Worm (Caenorhabditis elegans) whole organism, young adult: ENCODE results near the gene fem-3.
A peak's percentile ranks its signal among the peaks of the same experiment; 100 is the strongest.

ENCODE experiments used
- B0019.2 ChIP-seq: fragments of 200-800 bp; sonication (Bioruptor generic); conservative IDR thresholded peaks from 2 replicates; pipeline ENCODE4 v1.3.6; 2022; ENCODE audit warnings: missing genetic modification reagents, missing genetic modification characterization, missing compliant biosample characterization
- B0035.1 ChIP-seq: sonication (generic microtip); optimal IDR thresholded peaks from 2 replicates; lab custom pipeline; 2016; ENCODE audit warnings: missing genetic modification characterization, mild to moderate bottlenecking, missing compliant biosample characterization, missing genotype, missing genetic modification reagents
- C06A6.2 ChIP-seq: fragments of 200-800 bp; sonication (Bioruptor generic); conservative IDR thresholded peaks from 2 replicates; pipeline ENCODE4 v1.3.6; 2022; ENCODE audit warnings: missing genetic modification characterization, missing compliant biosample characterization
- D2030.7 ChIP-seq: fragments of 200-800 bp; sonication (Bioruptor generic); IDR thresholded peaks from 2 replicates; pipeline ENCODE4 v1.3.6; 2022; ENCODE audit warnings: missing genetic modification reagents, missing genetic modification characterization, missing compliant biosample characterization
- F52B5.7 ChIP-seq: sonication (generic microtip); optimal IDR thresholded peaks from 2 replicates; lab custom pipeline; 2016; ENCODE audit warnings: mild to moderate bottlenecking, missing genetic modification characterization, missing compliant biosample characterization
- T07F8.4 ChIP-seq: sonication (generic microtip); optimal IDR thresholded peaks from 2 replicates; lab custom pipeline; 2016; ENCODE audit warnings: mild to moderate bottlenecking, missing genetic modification characterization, moderate library complexity, missing compliant biosample characterization
- Y53F4B.3 ChIP-seq: fragments of 200-800 bp; sonication (Bioruptor generic); IDR thresholded peaks from 2 replicates; pipeline ENCODE4 v1.3.6; 2022; ENCODE audit warnings: missing genetic modification reagents, missing genetic modification characterization, missing compliant biosample characterization
- ZK185.1 ChIP-seq: sonication (generic microtip); optimal IDR thresholded peaks from 2 replicates; lab custom pipeline; 2016; ENCODE audit warnings: mild to moderate bottlenecking, missing genetic modification characterization, missing compliant biosample characterization; ENCODE audit not compliant: poor library complexity, severe bottlenecking
- akir-1 ChIP-seq: fragments of 200-800 bp; sonication (Bioruptor generic); optimal IDR thresholded peaks from 2 replicates; lab custom pipeline; 2018; ENCODE audit warnings: mild to moderate bottlenecking, missing genetic modification characterization, moderate library complexity, missing compliant biosample characterization
- aptf-2 ChIP-seq: fragments of 200-800 bp; sonication (Bioruptor generic); conservative IDR thresholded peaks from 2 replicates; pipeline ENCODE4 v1.3.6; 2022; ENCODE audit warnings: missing genetic modification reagents, missing genetic modification characterization, missing compliant biosample characterization
- attf-5 ChIP-seq: fragments of 200-800 bp; sonication (Bioruptor generic); optimal IDR thresholded peaks from 2 replicates; lab custom pipeline; 2018; ENCODE audit warnings: mild to moderate bottlenecking, missing genetic modification characterization, missing compliant biosample characterization
- attf-6 ChIP-seq: fragments of 200-800 bp; sonication (Bioruptor generic); IDR thresholded peaks from 2 replicates; pipeline ENCODE4 v1.3.6; 2022; ENCODE audit warnings: missing genetic modification reagents, missing genetic modification characterization, missing compliant biosample characterization
- ccch-3 ChIP-seq: fragments of 200-800 bp; sonication (Bioruptor generic); optimal IDR thresholded peaks from 2 replicates; lab custom pipeline; 2018; ENCODE audit warnings: mild to moderate bottlenecking, missing genetic modification characterization, missing compliant biosample characterization
- ceh-27 ChIP-seq: fragments of 200-800 bp; sonication (Bioruptor generic); optimal IDR thresholded peaks from 2 replicates; lab custom pipeline; 2018; ENCODE audit warnings: mild to moderate bottlenecking, missing genetic modification characterization, moderate library complexity, missing compliant biosample characterization
- ceh-58 ChIP-seq: fragments of 200-800 bp; sonication (Bioruptor generic); IDR thresholded peaks from 2 replicates; pipeline ENCODE4 v1.3.6; 2022; ENCODE audit warnings: missing genetic modification characterization, missing compliant biosample characterization
- ceh-91 ChIP-seq: fragments of 200-800 bp; sonication (Bioruptor generic); IDR thresholded peaks from 2 replicates; pipeline ENCODE4 v1.3.6; 2022; ENCODE audit warnings: missing genetic modification reagents, missing genetic modification characterization, missing compliant biosample characterization
- chd-7 ChIP-seq: sonication (generic microtip); optimal IDR thresholded peaks from 2 replicates; lab custom pipeline; 2016; ENCODE audit warnings: mild to moderate bottlenecking, missing genetic modification characterization, moderate library complexity, missing compliant biosample characterization
- dox-1 ChIP-seq: fragments of 200-800 bp; sonication (Bioruptor generic); IDR thresholded peaks from 2 replicates; pipeline ENCODE4 v1.3.6; 2022; ENCODE audit warnings: missing genetic modification reagents, missing genetic modification characterization, missing compliant biosample characterization
- dpff-1 ChIP-seq: sonication (generic microtip); optimal IDR thresholded peaks from 2 replicates; lab custom pipeline; 2017; ENCODE audit warnings: mild to moderate bottlenecking, missing genetic modification characterization, missing compliant biosample characterization
- hmg-1.2 ChIP-seq: fragments of 200-800 bp; sonication (Bioruptor generic); IDR thresholded peaks from 2 replicates; pipeline ENCODE4 v1.3.6; 2022; ENCODE audit warnings: missing genetic modification reagents, missing genetic modification characterization, missing compliant biosample characterization
- let-607 ChIP-seq, 2 experiments: fragments of 200-800 bp in 1 of 2; sonication (Bioruptor generic) in 1 of 2; sonication (generic microtip) in 1 of 2; optimal IDR thresholded peaks; 2 replicates each; lab custom pipeline; 2016 to 2018; ENCODE audit warnings: mild to moderate bottlenecking in 2 of 2, missing compliant biosample characterization in 2 of 2, missing genetic modification characterization in 2 of 2, moderate library complexity in 2 of 2, missing genotype in 1 of 2
- lir-1 ChIP-seq: fragments of 200-800 bp; sonication (Bioruptor generic); conservative IDR thresholded peaks from 2 replicates; pipeline ENCODE4 v1.3.6; 2022; ENCODE audit warnings: missing genetic modification reagents, missing genetic modification characterization, missing compliant biosample characterization
- mcd-1 ChIP-seq: fragments of 200-800 bp; sonication (Bioruptor generic); IDR thresholded peaks from 2 replicates; pipeline ENCODE4 v1.3.6; 2022; ENCODE audit warnings: missing genetic modification reagents, missing genetic modification characterization, missing compliant biosample characterization
- nhr-27 ChIP-seq: fragments of 200-800 bp; sonication (Bioruptor generic); optimal IDR thresholded peaks from 2 replicates; lab custom pipeline; 2018; ENCODE audit warnings: mild to moderate bottlenecking, missing genetic modification characterization, moderate library complexity, missing compliant biosample characterization
- nhr-80 ChIP-seq: sonication (generic microtip); optimal IDR thresholded peaks from 2 replicates; lab custom pipeline; 2016; ENCODE audit warnings: missing genetic modification characterization, missing compliant biosample characterization
- rpc-1 ChIP-seq, 2 experiments: fragments of 150-350 bp in 1 of 2; sonication (generic microtip) in 1 of 2; optimal IDR thresholded peaks; 2 replicates each; lab custom pipeline; 2014 to 2018; ENCODE audit warnings: missing biosample characterization in 1 of 2, missing genetic modification characterization in 1 of 2, missing genetic modification reagents in 1 of 2, missing genotype in 1 of 2
- sdz-38 ChIP-seq: sonication (generic microtip); optimal IDR thresholded peaks from 2 replicates; lab custom pipeline; 2016; ENCODE audit warnings: missing genotype, missing genetic modification characterization, missing compliant biosample characterization
- sea-2 ChIP-seq: fragments of 200-800 bp; sonication (Bioruptor generic); IDR thresholded peaks from 2 replicates; pipeline ENCODE4 v1.3.6; 2022; ENCODE audit warnings: missing genetic modification characterization, missing compliant biosample characterization
- tbx-9 ChIP-seq: sonication (generic microtip); optimal IDR thresholded peaks from 2 replicates; lab custom pipeline; 2016; ENCODE audit warnings: borderline replicate concordance, missing genetic modification characterization, inconsistent platforms, missing compliant biosample characterization
- unc-130 ChIP-seq: sonication (generic microtip); optimal IDR thresholded peaks from 2 replicates; lab custom pipeline; 2016; ENCODE audit warnings: missing genetic modification reagents, missing genetic modification characterization, missing compliant biosample characterization
- unc-62 ChIP-seq: fragments of 150-350 bp; optimal IDR thresholded peaks from 2 replicates; lab custom pipeline; 2014; ENCODE audit warnings: missing biosample characterization, missing genetic modification reagents, missing genetic modification characterization
- ztf-26 ChIP-seq: sonication (generic microtip); optimal IDR thresholded peaks from 2 replicates; lab custom pipeline; 2017; ENCODE audit warnings: missing genetic modification characterization, missing compliant biosample characterization
- ztf-28 ChIP-seq: fragments of 200-800 bp; sonication (Bioruptor generic); IDR thresholded peaks from 2 replicates; pipeline ENCODE4 v1.3.6; 2022; ENCODE audit warnings: missing genetic modification reagents, missing genetic modification characterization, missing compliant biosample characterization

Gene fem-3

DNA sequence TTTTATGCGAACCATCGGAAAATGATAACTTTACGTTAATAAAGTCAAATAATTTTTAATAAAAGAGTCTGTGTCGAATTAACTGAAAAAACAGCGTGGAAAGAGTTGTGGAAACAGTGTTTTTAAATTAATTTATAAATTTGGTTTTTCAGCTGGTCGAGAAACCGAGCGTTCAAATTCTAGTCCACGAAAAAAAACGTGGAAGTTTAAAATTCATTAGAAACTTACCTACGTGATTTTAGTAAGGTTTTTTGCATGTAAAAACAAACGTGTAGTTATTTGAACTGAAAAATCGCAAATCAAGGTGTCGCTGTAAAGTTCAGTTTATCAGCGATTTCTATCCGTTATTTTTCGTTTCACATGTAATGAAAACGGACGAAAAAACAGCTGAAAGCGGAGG, 26.3 kb upstream of the fem-3 start, which contains the start of gene mans-4:
Gene mans-4 (minus strand): TSS at position 101 of the 400 bp plus-strand sequence.
- TF ChIP-seq ztf-26 (tag; lab: Kevin White, UChicago): no peak
- TF ChIP-seq ztf-28: no peak
- TF ChIP-seq sdz-38 (tag; lab: Kevin White, UChicago): no peak
- no peak for TF ChIP-seq ceh-58 (GFP tag; lab: Robert Waterston, UW)
- TF ChIP-seq dpff-1 (tag; lab: Kevin White, UChicago): no peak
- no peak for TF ChIP-seq D2030.7 (GFP tag; lab: Robert Waterston, UW)
- no peak for TF ChIP-seq B0019.2 (GFP tag; lab: Robert Waterston, UW)
- TF ChIP-seq dox-1: no peak
- no peak for TF ChIP-seq ceh-27
- TF ChIP-seq sea-2 (GFP tag; lab: Robert Waterston, UW): no peak
- TF ChIP-seq let-607 (tag; optimal IDR thresholded peaks at IDR 0.05; lab: Kevin White, UChicago): no peak

DNA sequence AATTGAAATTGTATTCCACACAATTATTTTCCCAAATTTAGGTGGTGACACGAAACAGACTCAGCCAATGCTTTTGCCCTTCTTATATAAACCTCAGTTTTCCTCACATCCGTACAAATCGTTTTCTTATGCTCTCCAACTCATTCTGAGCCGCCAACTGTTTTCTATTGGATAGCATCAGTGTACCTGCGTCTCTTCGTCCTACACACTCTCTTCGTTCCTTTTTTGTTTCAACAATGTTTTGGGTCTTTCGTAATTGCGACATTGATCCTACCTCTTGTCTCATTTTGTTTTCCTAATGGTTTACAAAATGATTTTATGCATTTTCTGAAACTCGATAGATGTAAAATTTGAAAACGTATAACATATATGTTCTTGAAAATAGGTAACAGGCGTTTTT, 25.4 kb upstream of the fem-3 start:
- no peak for TF ChIP-seq Y53F4B.3 (GFP tag; lab: Robert Waterston, UW)
- TF ChIP-seq hmg-1.2 (GFP tag; lab: Robert Waterston, UW): peak; percentile 38; the same call in 1 of the 2 replicates
- TF ChIP-seq aptf-2 (GFP tag; lab: Robert Waterston, UW): no peak
- TF ChIP-seq tbx-9 (tag; lab: Kevin White, UChicago): no peak
- no peak for TF ChIP-seq nhr-80

DNA sequence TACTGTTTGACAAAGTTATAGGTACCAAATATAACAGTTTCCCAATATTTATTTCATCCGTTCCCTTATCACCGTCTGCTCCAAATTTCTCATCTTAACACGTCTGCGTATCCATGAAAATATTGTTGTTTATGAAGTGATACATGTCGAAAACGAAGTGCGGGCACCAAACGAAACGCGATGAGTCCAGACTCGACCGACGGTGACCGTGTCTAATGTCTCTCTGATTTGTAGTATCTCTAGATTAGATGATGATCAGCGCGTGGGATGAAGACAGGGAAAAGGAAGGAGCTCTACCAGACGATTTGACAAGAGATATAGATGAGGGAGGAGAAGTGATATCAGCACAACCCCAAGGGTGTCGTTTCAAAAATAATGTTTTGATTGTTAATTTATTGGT, 24.6 kb upstream of the fem-3 start:
- TF ChIP-seq akir-1 (GFP tag; lab: Kevin White, UChicago): no peak
- TF ChIP-seq C06A6.2 (GFP tag; lab: Robert Waterston, UW): no peak
- TF ChIP-seq mcd-1 (GFP tag; lab: Robert Waterston, UW): no peak
- TF ChIP-seq T07F8.4 (tag; lab: Kevin White, UChicago): no peak
- no peak for TF ChIP-seq attf-5 (GFP tag; lab: Kevin White, UChicago)
- no peak for TF ChIP-seq ceh-91 (GFP tag; lab: Robert Waterston, UW)
- no peak for TF ChIP-seq chd-7 (tag; lab: Kevin White, UChicago)
- no peak for TF ChIP-seq F52B5.7 (tag; lab: Kevin White, UChicago)
- no peak for TF ChIP-seq B0019.2 (GFP tag; lab: Robert Waterston, UW)
- TF ChIP-seq ccch-3: no peak
- no peak for TF ChIP-seq unc-62
- no peak for TF ChIP-seq rpc-1 (optimal IDR thresholded peaks at IDR 0.05; lab: Kevin White, UChicago)
- no peak for TF ChIP-seq rpc-1 (tag; optimal IDR thresholded peaks at IDR 0.05; lab: Kevin White, UChicago)
- no peak for TF ChIP-seq attf-6
- no peak for TF ChIP-seq nhr-27 (tag; lab: Kevin White, UChicago)
- no peak for TF ChIP-seq sdz-38 (tag; lab: Kevin White, UChicago)
- no peak for TF ChIP-seq B0035.1 (tag; lab: Kevin White, UChicago)
- no peak for TF ChIP-seq ZK185.1 (tag; lab: Kevin White, UChicago)

DNA sequence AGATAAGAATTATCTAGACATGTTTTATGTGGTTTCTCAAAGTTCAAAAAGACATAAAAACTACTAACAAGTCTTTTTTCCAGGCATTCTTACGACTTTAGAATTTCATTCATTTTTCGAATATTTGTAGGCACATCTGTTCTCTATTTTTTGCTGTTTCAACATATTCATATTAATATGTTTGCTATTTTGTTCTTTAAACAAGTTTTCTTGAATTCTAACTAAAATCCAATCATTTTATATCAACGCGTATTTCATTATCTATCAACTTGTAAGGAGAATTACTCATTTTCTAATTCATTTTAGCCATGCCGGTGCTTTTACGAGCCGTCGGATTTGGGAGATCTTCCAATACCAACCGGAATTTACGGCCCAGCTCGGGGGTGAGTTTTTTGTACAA, 22.7 kb upstream of the fem-3 start, which contains the start of gene twk-8:
Gene twk-8 (plus strand): TSS at position 301 of the 400 bp plus-strand sequence.
- TF ChIP-seq lir-1 (GFP tag; lab: Robert Waterston, UW) (no peak), unc-62 (no peak), ztf-26 (tag; lab: Kevin White, UChicago) (no peak), unc-130 (no peak)
